Fruit fly (Drosophila melanogaster): ENCODE results near the gene CG9154.

CG9154 gene

DNA sequence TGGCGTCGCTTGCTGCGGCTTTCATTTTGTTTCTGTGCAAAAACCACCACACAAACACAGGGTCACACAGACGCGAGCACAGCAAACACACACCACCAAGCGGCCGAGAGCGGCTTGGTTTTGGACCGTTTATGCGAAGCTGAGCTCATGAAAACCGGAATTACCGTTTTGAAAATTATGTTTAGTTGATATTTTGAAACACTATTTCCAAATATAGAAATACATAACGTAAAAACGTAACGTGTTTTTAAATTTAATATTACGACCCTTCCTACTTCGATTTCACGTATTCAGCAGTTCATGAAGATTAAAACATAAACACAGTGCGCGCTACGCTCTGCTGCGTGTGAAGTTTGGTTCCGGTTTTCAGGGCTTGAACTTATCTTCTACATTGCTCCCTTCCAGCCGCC, 19.3 kb downstream of the CG9154 start (continued):
- TF ChIP-seq Rx (GFP tag; IDR thresholded peaks at IDR 0.05) (peak; percentile 80), maf-S (GFP tag; optimal IDR thresholded peaks at IDR 0.05) (peak; percentile 91), Gug (GFP tag; IDR thresholded peaks at IDR 0.05) (peak; percentile 41; the same call in 1 of the 4 replicates), crol (GFP tag; IDR thresholded peaks at IDR 0.05) (peak; percentile 66), cad (GFP tag; optimal IDR thresholded peaks at IDR 0.05) (no peak), HLH3B (GFP tag; IDR thresholded peaks at IDR 0.05) (peak; percentile 95), CG31388 (GFP tag; optimal IDR thresholded peaks at IDR 0.05) (peak; percentile 71), ken (GFP tag; IDR thresholded peaks at IDR 0.05) (peak; percentile 93), CG13775 (GFP tag; optimal IDR thresholded peaks at IDR 0.05) (peak; percentile 95), ttk (GFP tag; IDR thresholded peaks at IDR 0.05) (peak; percentile 92), CG4617 (GFP tag; optimal IDR thresholded peaks at IDR 0.05; ENCODE audit: borderline replicate concordance) (peak; percentile 57), Ravus (GFP tag; IDR thresholded peaks at IDR 0.05) (peak; percentile 75), ase (GFP tag; IDR thresholded peaks at IDR 0.05) (peak; percentile 83), CG11696 (GFP tag; IDR thresholded peaks at IDR 0.05) (peak; percentile 88), CG9727 (GFP tag; optimal IDR thresholded peaks at IDR 0.05) (peak; percentile 98), pros (GFP tag; optimal IDR thresholded peaks at IDR 0.05) (peak; percentile 85), Hand (GFP tag; optimal IDR thresholded peaks at IDR 0.05) (peak; percentile 98), CG7987 (GFP tag; optimal IDR thresholded peaks at IDR 0.05) (peak; percentile 93), Opbp (GFP tag; IDR thresholded peaks at IDR 0.05; ENCODE audit: partially characterized antibody) (no peak), bigmax (GFP tag; optimal IDR thresholded peaks at IDR 0.05) (peak; percentile 29), CG2202 (tag; optimal IDR thresholded peaks at IDR 0.05) (peak; percentile 95), bbx (GFP tag; IDR thresholded peaks at IDR 0.05; ENCODE audit: partially characterized antibody) (no peak), CG3995 (GFP tag; optimal IDR thresholded peaks at IDR 0.05) (peak; percentile 66), CG11247 (GFP tag; IDR thresholded peaks at IDR 0.05) (peak; percentile 94), B-H2 (GFP tag; optimal IDR thresholded peaks at IDR 0.05) (peak; percentile 97), CG10543 (GFP tag; optimal IDR thresholded peaks at IDR 0.05) (peak; percentile 96), CG15696 (tag; optimal IDR thresholded peaks at IDR 0.05) (peak; percentile 89), lmd (GFP tag; IDR thresholded peaks at IDR 0.05) (peak; percentile 92), Dad (GFP tag; optimal IDR thresholded peaks at IDR 0.05) (peak; percentile 97), mirr (GFP tag; optimal IDR thresholded peaks at IDR 0.05) (peak; percentile 96), MTF-1 (GFP tag; optimal IDR thresholded peaks at IDR 0.05; ENCODE audit: borderline replicate concordance) (peak; percentile 91), Dip2 (GFP tag; IDR thresholded peaks at IDR 0.05) (peak; percentile 28; the same call in 1 of the 2 replicates), dan (GFP tag; IDR thresholded peaks at IDR 0.05) (no peak), CG17359 (tag; optimal IDR thresholded peaks at IDR 0.05) (peak; percentile 97), lov (optimal IDR thresholded peaks at IDR 0.05) (no peak), lov (GFP tag; IDR thresholded peaks at IDR 0.05) (peak; percentile 89), HLH54F (GFP tag; optimal IDR thresholded peaks at IDR 0.05) (peak; percentile 93), hbn (GFP tag; IDR thresholded peaks at IDR 0.05; ENCODE audit: partially characterized antibody) (no peak), nerfin-1 (tag; optimal IDR thresholded peaks at IDR 0.05) (peak; percentile 95), grau (tag; optimal IDR thresholded peaks at IDR 0.05) (peak; percentile 96), CG10366 (GFP tag; IDR thresholded peaks at IDR 0.05) (peak; percentile 95), org-1 (GFP tag; optimal IDR thresholded peaks at IDR 0.05) (peak; percentile 96), ERR (GFP tag; optimal IDR thresholded peaks at IDR 0.05) (peak; percentile 95), ATbp (GFP tag; optimal IDR thresholded peaks at IDR 0.05) (peak; percentile 95), Oli (tag; optimal IDR thresholded peaks at IDR 0.05) (peak; percentile 95), Lpt (GFP tag; optimal IDR thresholded peaks at IDR 0.05) (no peak), ind (GFP tag; optimal IDR thresholded peaks at IDR 0.05) (peak; percentile 90), gcm (GFP tag; optimal IDR thresholded peaks at IDR 0.05) (peak; percentile 97), Camta (GFP tag; optimal IDR thresholded peaks at IDR 0.05) (peak; percentile 95), sd (tag; optimal IDR thresholded peaks at IDR 0.05) (no peak), cato (GFP tag; optimal IDR thresholded peaks at IDR 0.05; ENCODE audit: borderline replicate concordance) (peak; percentile 82)
